Worm (Caenorhabditis elegans): Measurements from ENCODE around the gene Y71H2AR.2.

Y71H2AR.2 gene

ce11 chrIII:2874144-2874868 is 33.6 kb upstream of the Y71H2AR.2 start, which contains the start of gene klf-1 (continued):
- TF ChIP-seq dpff-1 (tag; optimal IDR thresholded peaks at IDR 0.05) (no peak), attf-6 (GFP tag; IDR thresholded peaks at IDR 0.05) (no peak), sdz-38 (tag; optimal IDR thresholded peaks at IDR 0.05) (no peak), unc-62 (GFP tag; optimal IDR thresholded peaks at IDR 0.05) (no peak), xnd-1 (tag; optimal IDR thresholded peaks at IDR 0.05) (no peak), ets-4 (GFP tag; optimal IDR thresholded peaks at IDR 0.05) (no peak), die-1 (tag; optimal IDR thresholded peaks at IDR 0.05) (no peak), snpc-3.4 (tag; optimal IDR thresholded peaks at IDR 0.05) (no peak), attf-3 (GFP tag; conservative IDR thresholded peaks at IDR 0.05) (no peak), hrde-1 (tag; optimal IDR thresholded peaks at IDR 0.05; ENCODE audit: borderline replicate concordance) (no peak), hsf-1 (GFP tag; IDR thresholded peaks at IDR 0.05) (no peak), ztf-3 (GFP tag; optimal IDR thresholded peaks at IDR 0.05) (no peak), snpc-1.3 (tag; optimal IDR thresholded peaks at IDR 0.05; ENCODE audit: insufficient read depth) (no peak), fkh-3 (tag; optimal IDR thresholded peaks at IDR 0.05) (no peak), tbp1 (GFP tag; optimal IDR thresholded peaks at IDR 0.05) (peak; percentile 9), bed-2 (GFP tag; IDR thresholded peaks at IDR 0.05) (no peak), mcd-1 (GFP tag; IDR thresholded peaks at IDR 0.05) (0 out of 2 replicates have a peak, but pooled peaks have one; percentile 15), unc-130 (GFP tag; optimal IDR thresholded peaks at IDR 0.05) (no peak), ceh-40 (GFP tag; IDR thresholded peaks at IDR 0.05) (no peak), pbrm-1 (GFP tag; IDR thresholded peaks at IDR 0.05) (no peak), hmg-1.2 (GFP tag; IDR thresholded peaks at IDR 0.05) (no peak), attf-5 (GFP tag; optimal IDR thresholded peaks at IDR 0.05) (peak; percentile 33), ztf-22 (GFP tag; optimal IDR thresholded peaks at IDR 0.05) (no peak), efl-1 (GFP tag; optimal IDR thresholded peaks at IDR 0.05) (no peak), lin-54 (GFP tag; optimal IDR thresholded peaks at IDR 0.05) (no peak), akir-1 (GFP tag; optimal IDR thresholded peaks at IDR 0.05) (no peak), chd-7 (tag; optimal IDR thresholded peaks at IDR 0.05) (no peak), dox-1 (GFP tag; IDR thresholded peaks at IDR 0.05) (peak; percentile 57), Y95B8A.8 (GFP tag; IDR thresholded peaks at IDR 0.05) (no peak), rec-8 (tag; optimal IDR thresholded peaks at IDR 0.05) (no peak), dpl-1 (GFP tag; optimal IDR thresholded peaks at IDR 0.05) (no peak), F52B5.7 (tag; optimal IDR thresholded peaks at IDR 0.05) (no peak), D2030.7 (GFP tag; IDR thresholded peaks at IDR 0.05) (no peak), K11D2.4 (GFP tag; IDR thresholded peaks at IDR 0.05) (peak; percentile 69), ztf-25 (GFP tag; IDR thresholded peaks at IDR 0.05) (no peak), F22D6.2 (tag; optimal IDR thresholded peaks at IDR 0.05) (no peak), egrh-3 (GFP tag; IDR thresholded peaks at IDR 0.05) (no peak), bed-1 (GFP tag; IDR thresholded peaks at IDR 0.05) (no peak), ceh-100 (GFP tag; IDR thresholded peaks at IDR 0.05) (no peak), lsl-1 (GFP tag; optimal IDR thresholded peaks at IDR 0.05) (no peak), lag-1 (GFP tag; IDR thresholded peaks at IDR 0.05) (no peak), nhr-90 (tag; optimal IDR thresholded peaks at IDR 0.05) (no peak), let-526 (GFP tag; IDR thresholded peaks at IDR 0.05) (no peak), B0261.1 (tag; optimal IDR thresholded peaks at IDR 0.05) (no peak), Y56A3A.18 (GFP tag; IDR thresholded peaks at IDR 0.05) (no peak), athp-1 (tag; optimal IDR thresholded peaks at IDR 0.05) (no peak), F57A8.1 (GFP tag; optimal IDR thresholded peaks at IDR 0.05) (no peak), rpc-1 (optimal IDR thresholded peaks at IDR 0.05) (no peak), rpc-1 (tag; optimal IDR thresholded peaks at IDR 0.05) (peak; percentile 52)
